Fruit fly (Drosophila melanogaster): Measurements from ENCODE around the gene CG34174.
A peak's percentile ranks its signal among the peaks of the same experiment; 100 is the strongest.

Gene CG34174

DNA sequence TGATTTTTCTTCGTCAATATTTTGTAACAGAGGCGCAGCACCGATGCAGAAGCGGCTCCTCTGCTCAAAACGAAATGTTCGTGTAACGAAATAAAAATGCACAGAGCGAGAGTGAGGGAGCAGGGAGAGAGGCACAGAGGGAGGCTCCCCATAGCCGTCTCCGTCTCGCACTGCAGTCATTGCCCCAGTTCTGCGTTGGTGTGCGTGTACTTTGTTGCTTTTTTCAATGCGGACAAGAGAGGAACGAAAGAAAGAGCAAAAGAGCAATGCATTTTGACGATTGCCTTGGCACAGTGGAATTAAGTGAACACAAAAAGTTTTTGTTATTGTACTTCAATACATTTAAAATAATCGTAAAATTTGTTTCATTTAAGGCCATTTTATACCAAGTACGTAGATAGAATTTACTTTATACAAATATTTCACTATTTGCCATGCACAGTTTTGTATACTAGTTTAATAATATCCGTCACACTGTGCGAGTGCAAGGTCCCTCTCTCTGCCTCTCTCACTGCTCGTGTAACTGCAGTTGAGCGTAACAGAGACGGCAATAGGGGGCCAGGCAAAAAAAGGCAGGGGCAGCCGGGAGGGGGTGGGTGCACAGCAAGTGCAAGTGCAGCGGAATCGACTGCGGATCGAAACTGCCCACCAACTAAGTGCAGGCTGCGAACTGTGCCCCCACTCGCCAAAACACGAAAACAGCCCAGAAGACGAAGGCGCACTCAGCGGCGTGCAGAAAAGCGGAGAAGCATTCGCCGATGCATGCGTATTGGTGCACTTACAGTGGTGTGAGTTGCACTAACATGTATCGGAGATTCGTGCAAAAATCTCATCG, 11.8 kb upstream of the CG34174 start (continued):
- TF ChIP-seq esg (GFP tag; conservative IDR thresholded peaks at IDR 0.05) (peak; percentile 98), dmrt99B (tag; optimal IDR thresholded peaks at IDR 0.05) (peak; percentile 99), CG18011 (GFP tag; optimal IDR thresholded peaks at IDR 0.05) (peak; percentile 78), stc (GFP tag; IDR thresholded peaks at IDR 0.05) (peak; percentile 100), gcm (GFP tag; optimal IDR thresholded peaks at IDR 0.05) (peak; percentile 100), CG7372 (GFP tag; IDR thresholded peaks at IDR 0.05) (peak; percentile 96), Ets97D (GFP tag; optimal IDR thresholded peaks at IDR 0.05) (peak; percentile 92), CTCF (GFP tag; optimal IDR thresholded peaks at IDR 0.05) (peak; percentile 78), ara (GFP tag; IDR thresholded peaks at IDR 0.05) (peak; percentile 100), CG9817 (tag; optimal IDR thresholded peaks at IDR 0.05) (peak; percentile 87), bsh (GFP tag; optimal IDR thresholded peaks at IDR 0.05) (peak; percentile 99 to 100), bigmax (GFP tag; optimal IDR thresholded peaks at IDR 0.05) (peak; percentile 57), CG6791 (GFP tag; IDR thresholded peaks at IDR 0.05; ENCODE audit: partially characterized antibody) (peak; percentile 85), dpn (GFP tag; optimal IDR thresholded peaks at IDR 0.05) (peak; percentile 97 to 98), CG2875 (GFP tag; optimal IDR thresholded peaks at IDR 0.05) (peak; percentile 100), chm (GFP tag; IDR thresholded peaks at IDR 0.05) (peak; percentile 99), CG4820 (GFP tag; optimal IDR thresholded peaks at IDR 0.05) (peak; percentile 99), Gsc (GFP tag; IDR thresholded peaks at IDR 0.05) (peak; percentile 98), Dfd (GFP tag; optimal IDR thresholded peaks at IDR 0.05) (no peak), Sin3A (optimal IDR thresholded peaks at IDR 0.05) (no peak), tup (GFP tag; optimal IDR thresholded peaks at IDR 0.05) (peak; percentile 94), bowl (GFP tag; IDR thresholded peaks at IDR 0.05) (peak; percentile 95), CG17912 (GFP tag; optimal IDR thresholded peaks at IDR 0.05) (peak; percentile 57), lola (GFP tag; optimal IDR thresholded peaks at IDR 0.05) (peak in 1 of 3 experiments; percentile 100), Sry-δ (GFP tag; optimal IDR thresholded peaks at IDR 0.05) (peak; percentile 74), scrt (GFP tag; optimal IDR thresholded peaks at IDR 0.05) (peak; percentile 92), CG13287 (GFP tag; IDR thresholded peaks at IDR 0.05; ENCODE audit: partially characterized antibody) (no peak), CG6683 (GFP tag; optimal IDR thresholded peaks at IDR 0.05) (peak; percentile 93), Fer3 (tag; optimal IDR thresholded peaks at IDR 0.05) (peak; percentile 94), CG15601 (tag; optimal IDR thresholded peaks at IDR 0.05) (peak; percentile 99), HmgZ (tag; optimal IDR thresholded peaks at IDR 0.05) (peak; percentile 96), CG12071 (GFP tag; optimal IDR thresholded peaks at IDR 0.05) (peak; percentile 97), so (GFP tag; IDR thresholded peaks at IDR 0.05) (peak; percentile 99), stwl (tag; optimal IDR thresholded peaks at IDR 0.05) (peak; percentile 96), CG13624 (GFP tag; optimal IDR thresholded peaks at IDR 0.05) (peak; percentile 94), Neu2 (GFP tag; optimal IDR thresholded peaks at IDR 0.05; ENCODE audit: borderline replicate concordance) (peak; percentile 96), crp (GFP tag; optimal IDR thresholded peaks at IDR 0.05) (peak; percentile 52 to 73), Pdp1 (GFP tag; optimal IDR thresholded peaks at IDR 0.05) (peak; percentile 97 to 98), p53 (GFP tag; optimal IDR thresholded peaks at IDR 0.05) (peak; percentile 91), CG6272 (GFP tag; IDR thresholded peaks at IDR 0.05) (peak; percentile 98), CG1647 (GFP tag; optimal IDR thresholded peaks at IDR 0.05) (peak; percentile 96), eyg (GFP tag; optimal IDR thresholded peaks at IDR 0.05) (peak; percentile 92), Hey (tag; optimal IDR thresholded peaks at IDR 0.05) (peak; percentile 65), caup (GFP tag; optimal IDR thresholded peaks at IDR 0.05; ENCODE audit: severe bottlenecking) (peak; percentile 87), CG2116 (GFP tag; optimal IDR thresholded peaks at IDR 0.05) (peak; percentile 92), fd3F (GFP tag; optimal IDR thresholded peaks at IDR 0.05) (peak; percentile 76), cad (GFP tag; optimal IDR thresholded peaks at IDR 0.05) (no peak), sima (GFP tag; optimal IDR thresholded peaks at IDR 0.05) (peak; percentile 90)

Measured in whole organism, embryonic.